Worm (Caenorhabditis elegans) whole organism, midembryonic: ENCODE results near the gene pdha-1.

ENCODE experiments used
- cog-1 ChIP-seq: sonication (generic microtip); optimal IDR thresholded peaks from 2 replicates; lab custom pipeline; 2016; ENCODE audit warnings: missing genetic modification characterization, missing compliant biosample characterization
- med-1 ChIP-seq: sonication (generic microtip); optimal IDR thresholded peaks from 2 replicates; lab custom pipeline; 2017; ENCODE audit warnings: missing genetic modification characterization, mild to moderate bottlenecking, missing compliant biosample characterization, antibody characterized with exemption, missing genetic modification reagents; ENCODE audit not compliant: insufficient read depth

ce11 chrII:8058769-8059168 is 7.3 kb upstream of the pdha-1 start, which contains the start of gene T05H10.8:
- TF ChIP-seq med-1 (GFP tag; lab: Kevin White, UChicago) = no peak
- TF ChIP-seq cog-1 (tag; lab: Kevin White, UChicago) = no peak
